Worm (Caenorhabditis elegans) whole organism, L1 larva: Measurements from ENCODE around the gene grk-2.

Experiments
- blmp-1 ChIP-seq: fragments of 150-350 bp; optimal IDR thresholded peaks from 2 replicates; lab custom pipeline; 2014; ENCODE audit warnings: missing biosample characterization, missing genetic modification characterization
- efl-1 ChIP-seq, 4 experiments: fragments of 150-350 bp; optimal IDR thresholded peaks in 3 of 4; peaks in 1 of 4; 1 replicate in 1 of 4; 2 replicates in 3 of 4; lab custom pipeline; 2014; ENCODE audit warnings: missing biosample characterization in 2 of 4, missing genetic modification characterization in 2 of 4, missing genetic modification reagents in 2 of 4
- nhr-20 ChIP-seq: sonication (generic microtip); optimal IDR thresholded peaks from 2 replicates; lab custom pipeline; 2016; ENCODE audit warnings: mild to moderate bottlenecking, missing genetic modification characterization, missing compliant biosample characterization
- pax-3 ChIP-seq: fragments of 200-800 bp; sonication (Bioruptor generic); optimal IDR thresholded peaks from 2 replicates; lab custom pipeline; 2018; ENCODE audit warnings: mild to moderate bottlenecking, missing genetic modification characterization, moderate library complexity, missing compliant biosample characterization
- tlp-1 ChIP-seq: fragments of 150-350 bp; optimal IDR thresholded peaks from 2 replicates; lab custom pipeline; 2014; ENCODE audit warnings: missing biosample characterization, missing genetic modification characterization
- unc-62 ChIP-seq: fragments of 150-350 bp; optimal IDR thresholded peaks from 2 replicates; lab custom pipeline; 2014; ENCODE audit warnings: missing biosample characterization, missing genetic modification reagents, missing genetic modification characterization
- zag-1 ChIP-seq: fragments of 150-350 bp; optimal IDR thresholded peaks from 2 replicates; lab custom pipeline; 2014; ENCODE audit warnings: missing biosample characterization, missing genetic modification characterization

ce11 chrIII:728694-729093, 52.8 kb downstream of the grk-2 start:
- no peak for TF ChIP-seq efl-1 (optimal IDR thresholded peaks at IDR 0.05; lab: Kevin White, UChicago)
- peak in 1 of 2 experiments; percentile 4 for TF ChIP-seq efl-1 (GFP tag; optimal IDR thresholded peaks at IDR 0.05 in 1 of 2; lab: Kevin White, UChicago)
- no peak for TF ChIP-seq zag-1 (tag; lab: Kevin White, UChicago)
- no peak for TF ChIP-seq nhr-20 (tag; lab: Kevin White, UChicago)
- TF ChIP-seq blmp-1: no peak
- no peak for TF ChIP-seq unc-62
- TF ChIP-seq tlp-1 (tag; lab: Kevin White, UChicago): no peak
- no peak for TF ChIP-seq pax-3 (tag; lab: Kevin White, UChicago)
